Worm (Caenorhabditis elegans): ENCODE data around the gene T04G9.7.

- no peak for TF ChIP-seq pros-1 (tag; optimal IDR thresholded peaks at IDR 0.05)
- no peak for TF ChIP-seq eyg-1 (tag; optimal IDR thresholded peaks at IDR 0.05)
- no peak for TF ChIP-seq madf-2 (tag; optimal IDR thresholded peaks at IDR 0.05)
- no peak for TF ChIP-seq nhr-11 (tag; optimal IDR thresholded peaks at IDR 0.05)
- TF ChIP-seq elt-4 (tag; optimal IDR thresholded peaks at IDR 0.05) = no peak
These were observed 6.8 kb downstream of the T04G9.7 start, which contains the start of gene nas-15 for ce11 chrX:777421-777820.
